Worm (Caenorhabditis elegans): ENCODE results near the gene asna-1.
A peak's percentile ranks its signal among the peaks of the same experiment; 100 is the strongest.

- TF ChIP-seq ref-1 (GFP tag; conservative IDR thresholded peaks at IDR 0.05), result no peak
- no peak for TF ChIP-seq T22C8.4 (GFP tag; IDR thresholded peaks at IDR 0.05)
- 0 out of 2 replicates have a peak, but pooled peaks have one; percentile 54 for TF ChIP-seq flt-1 (GFP tag; IDR thresholded peaks at IDR 0.05)
- peak; percentile 51; the same call in 1 of the 2 replicates for TF ChIP-seq tab-1 (GFP tag; IDR thresholded peaks at IDR 0.05)
- peak; percentile 11 for TF ChIP-seq cog-1 (tag; optimal IDR thresholded peaks at IDR 0.05)
- TF ChIP-seq ztf-29 (GFP tag; IDR thresholded peaks at IDR 0.05), result no peak
- TF ChIP-seq klf-2 (GFP tag; conservative IDR thresholded peaks at IDR 0.05), result no peak
- peak; percentile 57; the same call in 1 of the 2 replicates for TF ChIP-seq ztf-23 (GFP tag; IDR thresholded peaks at IDR 0.05)
Observed at ce11 chrIII:8865294-8865766, 29.6 kb upstream of the asna-1 start.

Data from whole organism, midembryonic.